Worm (Caenorhabditis elegans): ENCODE results near the gene C23G10.11.

The C23G10.11 gene

DNA sequence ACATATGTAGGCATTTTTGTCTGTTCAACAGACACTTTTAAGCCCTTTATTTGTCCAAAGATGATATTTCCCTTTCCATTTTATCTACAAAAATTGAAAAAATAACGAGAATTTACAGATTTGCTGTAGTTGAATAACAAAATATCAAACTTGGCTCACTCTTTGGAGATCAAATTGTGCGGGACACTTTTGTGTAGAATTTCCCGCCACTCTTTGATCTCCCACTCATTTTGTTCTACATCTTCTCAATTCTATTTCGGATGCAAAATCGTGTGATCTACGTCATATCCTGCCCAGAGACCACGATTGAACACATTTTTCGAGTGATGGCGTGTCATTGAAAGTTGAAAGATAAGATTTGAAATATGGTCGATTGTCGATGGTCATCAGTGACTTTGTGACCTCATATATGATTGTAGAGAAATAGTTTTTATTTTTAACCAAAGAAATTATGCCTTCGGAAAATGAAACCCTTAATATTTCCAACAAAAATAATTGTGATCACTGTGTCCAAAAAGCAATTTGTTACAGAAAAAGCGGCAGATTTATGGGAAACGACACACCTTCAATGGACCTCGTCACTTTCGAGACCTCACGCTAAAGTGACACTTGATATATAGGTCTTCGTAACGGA, 1.6 kb upstream of the C23G10.11 start, which contains the start of gene hot-4 (continued):
- TF ChIP-seq egl-27 (tag; optimal IDR thresholded peaks at IDR 0.05) (no peak), zip-11 (GFP tag; IDR thresholded peaks at IDR 0.05) (no peak), sdz-12 (GFP tag; optimal IDR thresholded peaks at IDR 0.05) (no peak)

DNA sequence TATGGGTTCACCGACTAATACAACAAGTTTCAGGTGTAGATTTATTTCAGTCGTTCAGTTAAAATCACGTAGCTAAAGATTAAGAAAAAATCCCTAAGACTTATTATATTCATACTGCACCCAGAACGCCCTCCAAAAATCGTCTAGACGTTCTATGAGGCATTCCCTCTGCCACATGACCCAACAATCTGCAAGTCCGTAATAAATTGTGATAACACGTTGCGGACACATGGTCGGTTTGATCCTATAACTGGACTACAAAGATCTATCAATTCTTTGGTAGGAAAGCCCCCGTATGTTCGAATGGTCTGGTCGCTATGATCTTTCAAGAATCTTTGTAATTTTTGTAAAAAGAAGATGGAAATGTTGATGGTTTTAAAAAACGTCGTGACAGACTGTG, 567 bp upstream of the C23G10.11 start:
- no peak for TF ChIP-seq ztf-11 (tag; optimal IDR thresholded peaks at IDR 0.05)
- TF ChIP-seq lin-29 (GFP tag; IDR thresholded peaks at IDR 0.05) = no peak
- no peak for TF ChIP-seq unc-39 (tag; optimal IDR thresholded peaks at IDR 0.05)
- TF ChIP-seq dmd-9 (GFP tag; IDR thresholded peaks at IDR 0.05) = no peak
- peak; percentile 92 for TF ChIP-seq mxl-3 (GFP tag; optimal IDR thresholded peaks at IDR 0.05)
- no peak for TF ChIP-seq mdt-29 (GFP tag; IDR thresholded peaks at IDR 0.05)
- no peak for TF ChIP-seq F49E8.2 (tag; optimal IDR thresholded peaks at IDR 0.05; ENCODE audit: borderline replicate concordance)
- TF ChIP-seq set-16 (GFP tag; IDR thresholded peaks at IDR 0.05) = no peak
- TF ChIP-seq sdz-12 (GFP tag; optimal IDR thresholded peaks at IDR 0.05) = no peak
- TF ChIP-seq zfp-2 (tag; optimal IDR thresholded peaks at IDR 0.05) = no peak
- no peak for TF ChIP-seq egl-27 (tag; optimal IDR thresholded peaks at IDR 0.05)
- no peak for TF ChIP-seq rbr-2 (tag; optimal IDR thresholded peaks at IDR 0.05)
- TF ChIP-seq nhr-28 (tag; optimal IDR thresholded peaks at IDR 0.05) = peak; percentile 84
- no peak for TF ChIP-seq fkh-10 (GFP tag; optimal IDR thresholded peaks at IDR 0.05)
- no peak for TF ChIP-seq lin-38 (GFP tag; IDR thresholded peaks at IDR 0.05)
- no peak for TF ChIP-seq daf-19 (GFP tag; conservative IDR thresholded peaks at IDR 0.05)
- TF ChIP-seq unc-62 (GFP tag; optimal IDR thresholded peaks at IDR 0.05 in 1 of 2) = no peak
- no peak for TF ChIP-seq unc-62 (tag; optimal IDR thresholded peaks at IDR 0.05)
- peak; percentile 83 for TF ChIP-seq nhr-48 (tag; optimal IDR thresholded peaks at IDR 0.05)
- peak; percentile 14 for TF ChIP-seq hlh-30 (tag; optimal IDR thresholded peaks at IDR 0.05; ENCODE audit: insufficient read depth)
- TF ChIP-seq mdl-1 (tag; optimal IDR thresholded peaks at IDR 0.05) = peak in 1 of 2 experiments; percentile 71
- TF ChIP-seq dmd-6 (GFP tag; IDR thresholded peaks at IDR 0.05) = 0 out of 2 replicates have a peak, but pooled peaks have one; percentile 8
- no peak for TF ChIP-seq tag-97 (GFP tag; IDR thresholded peaks at IDR 0.05)
- no peak for TF ChIP-seq daf-12 (tag; optimal IDR thresholded peaks at IDR 0.05)
- peak; percentile 23 for TF ChIP-seq hlh-11 (tag; optimal IDR thresholded peaks at IDR 0.05)
- no peak for TF ChIP-seq R02D3.7 (tag; optimal IDR thresholded peaks at IDR 0.05)
- TF ChIP-seq dve-1 (tag; optimal IDR thresholded peaks at IDR 0.05; ENCODE audit: insufficient read depth) = no peak
- TF ChIP-seq ceh-20 (GFP tag; IDR thresholded peaks at IDR 0.05) = no peak
- no peak for TF ChIP-seq skn-1 (tag; optimal IDR thresholded peaks at IDR 0.05)
- TF ChIP-seq ztf-7 (tag; optimal IDR thresholded peaks at IDR 0.05) = no peak
- no peak for TF ChIP-seq gei-8 (GFP tag; optimal IDR thresholded peaks at IDR 0.05)
- TF ChIP-seq nhr-111 (GFP tag; optimal IDR thresholded peaks at IDR 0.05) = no peak
- TF ChIP-seq Y5F2A.4 (GFP tag; optimal IDR thresholded peaks at IDR 0.05) = no peak
- no peak for TF ChIP-seq lsy-2 (tag; optimal IDR thresholded peaks at IDR 0.05)

DNA sequence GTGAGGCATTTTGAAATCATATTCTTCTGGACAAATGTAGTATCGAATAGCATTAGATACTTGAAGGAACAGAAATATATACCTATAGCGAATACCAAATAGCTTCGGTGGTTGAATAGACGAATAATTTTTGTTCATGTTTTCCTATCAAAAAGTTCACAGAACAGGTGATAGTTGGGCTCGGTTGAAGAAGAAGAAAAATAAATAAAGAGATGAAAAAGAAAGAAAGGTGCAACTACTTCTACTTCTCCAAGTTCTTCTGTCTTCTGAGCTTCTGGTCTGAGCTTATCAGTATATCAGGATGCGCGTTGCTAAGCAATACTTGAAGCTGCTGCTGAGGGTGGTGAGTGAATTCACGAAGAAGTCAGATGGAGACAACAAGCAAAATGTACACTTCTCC, 1.5 kb downstream of the C23G10.11 start, which contains the start of gene C23G10.10:
Gene C23G10.10, minus strand, starts transcription at position 101 of the 400 bp plus-strand sequence.
- TF ChIP-seq Y5F2A.4 (GFP tag; optimal IDR thresholded peaks at IDR 0.05) (no peak), fkh-10 (GFP tag; optimal IDR thresholded peaks at IDR 0.05) (no peak), mdl-1 (tag; optimal IDR thresholded peaks at IDR 0.05) (no peak), nhr-11 (tag; optimal IDR thresholded peaks at IDR 0.05) (no peak), ctbp-1 (GFP tag; IDR thresholded peaks at IDR 0.05) (no peak), saeg-2 (GFP tag; IDR thresholded peaks at IDR 0.05) (no peak), mep-1 (tag; optimal IDR thresholded peaks at IDR 0.05) (no peak), spr-1 (tag; optimal IDR thresholded peaks at IDR 0.05) (no peak)
